Fruit fly (Drosophila melanogaster) whole organism, pupa: Measurements from ENCODE around the gene lilli.
A peak's percentile ranks its signal among the peaks of the same experiment; 100 is the strongest.

ENCODE experiments used
- CG10348 ChIP-seq: fragments of 200-800 bp; sonication (Bioruptor generic); IDR thresholded peaks from 2 replicates; pipeline ENCODE4 v1.3.6; 2022; ENCODE audit warnings: missing biosample characterization, missing genetic modification characterization
- CG12605 ChIP-seq: fragments of 200-800 bp; sonication (Bioruptor generic); IDR thresholded peaks from 2 replicates; pipeline ENCODE4 v1.3.6; 2022; ENCODE audit warnings: missing biosample characterization, missing genetic modification characterization
- CG13204 ChIP-seq: fragments of 200-800 bp; sonication (Bioruptor generic); optimal IDR thresholded peaks from 2 replicates; lab custom pipeline; 2018; ENCODE audit warnings: missing biosample characterization, mild to moderate bottlenecking, missing genetic modification characterization, moderate library complexity
- CG14655 ChIP-seq: fragments of 200-800 bp; sonication (Bioruptor generic); optimal IDR thresholded peaks from 3 replicates; lab custom pipeline; 2017; ENCODE audit warnings: mild to moderate bottlenecking, missing biosample characterization, missing genetic modification reagents, missing genetic modification characterization
- CG15710 ChIP-seq: fragments of 200-800 bp; sonication (Bioruptor generic); optimal IDR thresholded peaks from 2 replicates; lab custom pipeline; 2018; ENCODE audit warnings: missing biosample characterization, mild to moderate bottlenecking, missing genetic modification characterization, moderate library complexity
- CG17806 ChIP-seq: fragments of 200-800 bp; sonication (Bioruptor generic); optimal IDR thresholded peaks from 2 replicates; lab custom pipeline; 2018; ENCODE audit warnings: missing biosample characterization, mild to moderate bottlenecking, missing genetic modification characterization, moderate library complexity
- CG32121 ChIP-seq: fragments of 200-800 bp; sonication (Bioruptor generic); IDR thresholded peaks from 2 replicates; pipeline ENCODE4 v1.3.6; 2022; ENCODE audit warnings: missing biosample characterization, missing genetic modification characterization
- CG34367 ChIP-seq: fragments of 200-800 bp; sonication (Bioruptor generic); optimal IDR thresholded peaks from 2 replicates; lab custom pipeline; 2018; ENCODE audit warnings: missing biosample characterization, mild to moderate bottlenecking, missing genetic modification characterization
- CG4496 ChIP-seq: fragments of 200-800 bp; sonication (Bioruptor generic); IDR thresholded peaks from 3 replicates; pipeline ENCODE4 v1.3.6; 2022; ENCODE audit warnings: missing biosample characterization, missing genetic modification characterization
- CG8159 ChIP-seq: fragments of 200-800 bp; sonication (Bioruptor generic); optimal IDR thresholded peaks from 3 replicates; lab custom pipeline; 2018; ENCODE audit warnings: missing biosample characterization, mild to moderate bottlenecking, missing genetic modification characterization, moderate library complexity
- CG8301 ChIP-seq: fragments of 200-800 bp; sonication (Bioruptor generic); optimal IDR thresholded peaks from 2 replicates; lab custom pipeline; 2018; ENCODE audit warnings: missing biosample characterization, mild to moderate bottlenecking, missing genetic modification characterization
- CG9948 ChIP-seq: fragments of 200-800 bp; sonication (Bioruptor generic); optimal IDR thresholded peaks from 2 replicates; lab custom pipeline; 2018; ENCODE audit warnings: missing biosample characterization, mild to moderate bottlenecking, missing genetic modification characterization, moderate library complexity
- D1 ChIP-seq: fragments of 200-800 bp; sonication (Bioruptor generic); optimal IDR thresholded peaks from 2 replicates; lab custom pipeline; 2018; ENCODE audit warnings: missing biosample characterization, mild to moderate bottlenecking, missing genetic modification characterization, moderate library complexity
- EcR ChIP-seq: fragments of 200-800 bp; sonication (Bioruptor generic); optimal IDR thresholded peaks from 3 replicates; lab custom pipeline; 2019; ENCODE audit warnings: missing biosample characterization, missing genetic modification characterization, mild to moderate bottlenecking, moderate library complexity, missing genetic modification reagents
- Ets98B ChIP-seq: fragments of 200-800 bp; sonication (Bioruptor generic); IDR thresholded peaks from 2 replicates; pipeline ENCODE4 v1.3.6; 2022; ENCODE audit warnings: missing biosample characterization, missing genetic modification characterization
- Pif1A ChIP-seq: fragments of 200-800 bp; sonication (Bioruptor generic); optimal IDR thresholded peaks from 3 replicates; lab custom pipeline; 2016; ENCODE audit warnings: missing biosample characterization, missing genetic modification characterization
- Pif1B ChIP-seq: fragments of 200-800 bp; sonication (Bioruptor generic); optimal IDR thresholded peaks from 3 replicates; lab custom pipeline; 2016; ENCODE audit warnings: missing biosample characterization, missing genetic modification characterization
- Snoo ChIP-seq: fragments of 200-800 bp; sonication (Bioruptor generic); optimal IDR thresholded peaks from 3 replicates; lab custom pipeline; 2017; ENCODE audit warnings: missing biosample characterization, mild to moderate bottlenecking, missing genetic modification characterization, inconsistent platforms
- fd96Ca ChIP-seq: fragments of 200-800 bp; sonication (Bioruptor generic); IDR thresholded peaks from 3 replicates; pipeline ENCODE4 v1.3.6; 2022; ENCODE audit warnings: missing biosample characterization, missing genetic modification characterization
- gl ChIP-seq: fragments of 200-800 bp; sonication (Bioruptor generic); optimal IDR thresholded peaks from 2 replicates; lab custom pipeline; 2018; ENCODE audit warnings: missing biosample characterization, mild to moderate bottlenecking, missing genetic modification characterization
- rn ChIP-seq: fragments of 200-800 bp; sonication (Bioruptor generic); IDR thresholded peaks from 2 replicates; pipeline ENCODE4 v1.3.6; 2022; ENCODE audit warnings: missing biosample characterization, missing genetic modification characterization

The lilli gene

dm6 chr2L:2999609-3000008 is 113.9 kb downstream of the lilli start:
- TF ChIP-seq fd96Ca (GFP tag; lab: Robert Waterston, UW) (no peak), CG4496 (0 out of 3 replicates have a peak, but pooled peaks have one; percentile 30)
- TF ChIP-seq, all 21 proteins: peak for 1

DNA sequence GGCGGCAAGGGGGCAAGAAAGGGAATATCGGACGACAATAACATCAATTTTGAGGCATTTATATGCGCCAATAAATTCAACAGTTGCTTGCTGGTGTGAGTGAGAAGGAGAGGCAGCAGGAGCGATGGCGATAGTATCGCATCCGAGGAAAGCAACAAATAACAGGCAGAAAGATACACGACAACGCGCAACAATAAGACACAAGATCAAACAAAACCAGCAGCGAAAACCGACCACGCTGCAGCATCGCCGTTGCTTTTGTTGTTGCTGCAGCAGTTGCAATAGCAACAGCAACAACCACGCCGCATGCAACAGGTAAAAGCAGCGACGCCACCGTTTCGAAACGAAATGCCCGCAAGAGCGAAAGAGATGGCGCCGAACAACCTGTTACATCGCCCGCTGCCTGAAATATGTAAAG is 114.8 kb downstream of the lilli start:
- no peak for TF ChIP-seq rn (GFP tag; lab: Robert Waterston, UW)
- TF ChIP-seq CG4496: no peak
- TF ChIP-seq CG10348 (GFP tag; lab: Robert Waterston, UW): no peak
- TF ChIP-seq CG8301 (tag; lab: Kevin White, UChicago): no peak
- TF ChIP-seq CG13204 (GFP tag; lab: Kevin White, UChicago): peak; percentile 50
- no peak for TF ChIP-seq Pif1B (GFP tag; lab: Kevin White, UChicago)
- TF ChIP-seq CG12605 (GFP tag; lab: Robert Waterston, UW): peak; percentile 51; the same call in 1 of the 2 replicates
- TF ChIP-seq gl (tag; lab: Kevin White, UChicago): no peak

DNA sequence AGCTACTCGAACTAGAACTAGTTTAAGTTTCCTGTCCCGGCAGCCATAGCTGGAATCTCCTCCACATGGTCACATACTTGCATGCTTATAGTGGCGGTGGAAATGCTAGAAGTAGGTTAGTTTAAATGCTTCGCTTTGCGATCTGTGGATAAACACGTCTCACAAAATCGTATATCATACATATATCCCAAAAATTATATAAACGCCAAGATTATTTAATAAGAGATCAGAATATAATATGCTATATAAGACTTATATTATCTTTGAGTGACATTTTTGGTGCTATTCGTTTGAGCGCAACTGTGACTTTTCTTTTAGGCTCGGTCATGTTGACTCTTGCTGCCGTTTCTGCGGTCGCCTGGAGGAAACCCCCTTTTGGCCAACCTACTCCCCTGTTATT is 116.2 kb downstream of the lilli start:
- TF ChIP-seq CG34367 (tag; lab: Kevin White, UChicago) (no peak), Snoo (tag; lab: Kevin White, UChicago) (no peak), Ets98B (GFP tag; lab: Robert Waterston, UW) (peak; percentile 53; the same call in 1 of the 2 replicates), EcR (GFP tag; lab: Kevin White, UChicago) (no peak), fd96Ca (GFP tag; lab: Robert Waterston, UW) (no peak), CG32121 (GFP tag; lab: Robert Waterston, UW) (peak; percentile 17; the same call in 1 of the 2 replicates), CG17806 (tag; lab: Kevin White, UChicago) (no peak), CG4496 (0 out of 3 replicates have a peak, but pooled peaks have one; percentile 47), CG8301 (tag; lab: Kevin White, UChicago) (peak; percentile 69), CG15710 (tag; lab: Kevin White, UChicago) (no peak), D1 (tag; lab: Kevin White, UChicago) (no peak), CG8159 (tag; lab: Kevin White, UChicago) (no peak), CG13204 (GFP tag; lab: Kevin White, UChicago) (no peak), CG9948 (peak; percentile 3), CG12605 (GFP tag; lab: Robert Waterston, UW) (peak; percentile 39; the same call in 1 of the 2 replicates), Pif1B (GFP tag; lab: Kevin White, UChicago) (no peak), rn (GFP tag; lab: Robert Waterston, UW) (no peak), gl (tag; lab: Kevin White, UChicago) (no peak), CG14655 (GFP tag; lab: Kevin White, UChicago) (no peak), Pif1A (GFP tag; lab: Kevin White, UChicago) (no peak), CG10348 (GFP tag; lab: Robert Waterston, UW) (no peak)

- TF ChIP-seq CG10348 (GFP tag; lab: Robert Waterston, UW) (peak; percentile 57; the same call in 1 of the 2 replicates), CG4496 (peak; percentile 73), CG12605 (GFP tag; lab: Robert Waterston, UW) (no peak), CG34367 (tag; lab: Kevin White, UChicago) (no peak), D1 (tag; lab: Kevin White, UChicago) (no peak), Pif1B (GFP tag; lab: Kevin White, UChicago) (no peak), CG13204 (GFP tag; lab: Kevin White, UChicago) (no peak), Pif1A (GFP tag; lab: Kevin White, UChicago) (peak; percentile 59), CG8301 (tag; lab: Kevin White, UChicago) (peak; percentile 90), CG14655 (GFP tag; lab: Kevin White, UChicago) (peak; percentile 81), Ets98B (GFP tag; lab: Robert Waterston, UW) (peak; percentile 89), fd96Ca (GFP tag; lab: Robert Waterston, UW) (no peak), CG15710 (tag; lab: Kevin White, UChicago) (no peak), CG32121 (GFP tag; lab: Robert Waterston, UW) (peak; percentile 85), CG17806 (tag; lab: Kevin White, UChicago) (no peak), CG8159 (tag; lab: Kevin White, UChicago) (no peak), Snoo (tag; lab: Kevin White, UChicago) (no peak), gl (tag; lab: Kevin White, UChicago) (no peak), CG9948 (no peak), EcR (GFP tag; lab: Kevin White, UChicago) (no peak), rn (GFP tag; lab: Robert Waterston, UW) (peak; percentile 44; the same call in 1 of the 2 replicates)
Measured at dm6 chr2L:3003399-3003798, 117.7 kb downstream of the lilli start.
